Worm (Caenorhabditis elegans) whole organism, midembryonic: Measurements from ENCODE around the gene T10C6.15.

ENCODE experiments used
- T22C8.4 ChIP-seq: fragments of 200-800 bp; sonication (Bioruptor generic); IDR thresholded peaks from 2 replicates; pipeline ENCODE4 v1.3.6; 2022; ENCODE audit warnings: missing genetic modification characterization, missing compliant biosample characterization
- flt-1 ChIP-seq: fragments of 200-800 bp; sonication (Bioruptor generic); IDR thresholded peaks from 2 replicates; pipeline ENCODE4 v1.3.6; 2022; ENCODE audit warnings: missing genetic modification characterization, missing compliant biosample characterization
- klf-2 ChIP-seq: fragments of 200-800 bp; sonication (Bioruptor generic); conservative IDR thresholded peaks from 2 replicates; pipeline ENCODE4 v1.3.6; 2022; ENCODE audit warnings: missing genetic modification reagents, missing genetic modification characterization, missing compliant biosample characterization
- med-1 ChIP-seq: sonication (generic microtip); optimal IDR thresholded peaks from 2 replicates; lab custom pipeline; 2017; ENCODE audit warnings: missing genetic modification characterization, mild to moderate bottlenecking, missing compliant biosample characterization, antibody characterized with exemption, missing genetic modification reagents; ENCODE audit not compliant: insufficient read depth
- ref-1 ChIP-seq: fragments of 200-800 bp; sonication (Bioruptor generic); conservative IDR thresholded peaks from 2 replicates; pipeline ENCODE4 v1.3.6; 2022; ENCODE audit warnings: missing genetic modification reagents, missing genetic modification characterization, missing compliant biosample characterization
- tab-1 ChIP-seq: fragments of 200-800 bp; sonication (Bioruptor generic); IDR thresholded peaks from 2 replicates; pipeline ENCODE4 v1.3.6; 2022; ENCODE audit warnings: missing genetic modification characterization, missing compliant biosample characterization
- ztf-23 ChIP-seq: fragments of 200-800 bp; sonication (Bioruptor generic); IDR thresholded peaks from 2 replicates; pipeline ENCODE4 v1.3.6; 2022; ENCODE audit warnings: missing genetic modification reagents, missing genetic modification characterization, missing compliant biosample characterization
- ztf-29 ChIP-seq: fragments of 200-800 bp; sonication (Bioruptor generic); IDR thresholded peaks from 2 replicates; pipeline ENCODE4 v1.3.6; 2022; ENCODE audit warnings: missing genetic modification reagents, missing genetic modification characterization, missing compliant biosample characterization

DNA sequence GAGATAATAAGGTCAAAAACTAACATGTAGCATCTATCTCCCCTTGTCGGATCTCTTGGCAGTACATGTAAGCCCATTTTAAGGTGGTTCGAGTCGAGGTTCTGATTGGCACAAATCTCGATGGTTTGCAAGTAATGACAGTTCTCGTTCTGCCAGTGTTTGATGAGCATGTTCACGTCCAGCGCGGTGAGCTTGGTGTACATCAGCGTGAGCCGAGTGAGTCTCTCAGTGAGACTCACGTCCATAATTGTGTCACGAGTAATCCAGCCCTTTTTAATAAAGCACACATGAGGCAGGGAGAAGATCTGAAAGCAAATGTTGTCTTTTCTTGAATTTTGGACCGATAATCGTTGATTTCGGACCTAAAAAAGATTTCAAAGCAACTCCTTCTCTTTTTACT lies 13.0 kb downstream of the T10C6.15 start, which contains the start of gene T10C6.16:
- no peak for TF ChIP-seq ztf-23
- no peak for TF ChIP-seq T22C8.4 (GFP tag; lab: Robert Waterston, UW)
- no peak for TF ChIP-seq med-1 (GFP tag; lab: Kevin White, UChicago)
- no peak for TF ChIP-seq tab-1 (GFP tag; lab: Robert Waterston, UW)
- TF ChIP-seq flt-1 (GFP tag; lab: Robert Waterston, UW), result no peak
- no peak for TF ChIP-seq ref-1 (GFP tag; lab: Robert Waterston, UW)
- no peak for TF ChIP-seq klf-2 (GFP tag; lab: Robert Waterston, UW)
- TF ChIP-seq ztf-29 (GFP tag; lab: Robert Waterston, UW), result no peak
